Fruit fly (Drosophila melanogaster) whole organism, embryonic: ENCODE results near the gene IntS14.

Experiments used
- CG10321 ChIP-seq: fragments of 200-800 bp; sonication (Bioruptor generic); IDR thresholded peaks from 2 replicates; pipeline ENCODE4 v1.3.6; 2022; ENCODE audit warnings: missing biosample characterization, missing genetic modification characterization
- CG10959 ChIP-seq: fragments of 200-800 bp; sonication (Bioruptor generic); IDR thresholded peaks from 2 replicates; pipeline ENCODE4 v1.3.6; 2022; ENCODE audit warnings: missing biosample characterization, missing genetic modification characterization
- CG14441 ChIP-seq: fragments of 200-800 bp; sonication (Bioruptor generic); IDR thresholded peaks from 2 replicates; pipeline ENCODE4 v1.3.6; 2022; ENCODE audit warnings: missing biosample characterization, missing genetic modification characterization
- CG14860 ChIP-seq: fragments of 200-800 bp; sonication (Bioruptor generic); IDR thresholded peaks from 3 replicates; pipeline ENCODE4 v1.3.6; 2022; ENCODE audit warnings: missing biosample characterization, missing genetic modification characterization; ENCODE audit not compliant: partially characterized antibody
- CG14965 ChIP-seq: fragments of 200-800 bp; sonication (Bioruptor generic); optimal IDR thresholded peaks from 2 replicates; lab custom pipeline; 2016; ENCODE audit warnings: missing biosample characterization, missing genetic modification characterization, borderline replicate concordance
- CG15269 ChIP-seq: fragments of 200-800 bp; sonication (Bioruptor generic); optimal IDR thresholded peaks from 2 replicates; lab custom pipeline; 2018; ENCODE audit warnings: missing biosample characterization, mild to moderate bottlenecking, missing genetic modification characterization, moderate library complexity
- CG15479 ChIP-seq: fragments of 200-800 bp; sonication (Bioruptor generic); optimal IDR thresholded peaks from 3 replicates; lab custom pipeline; 2019; ENCODE audit warnings: missing biosample characterization, mild to moderate bottlenecking, missing genetic modification characterization, moderate library complexity
- CG16813 ChIP-seq: fragments of 200-800 bp; sonication (Bioruptor generic); IDR thresholded peaks from 3 replicates; pipeline ENCODE4 v1.3.6; 2022; ENCODE audit warnings: missing biosample characterization, missing genetic modification characterization; ENCODE audit not compliant: partially characterized antibody
- CG3281 ChIP-seq: fragments of 200-800 bp; sonication (Bioruptor generic); optimal IDR thresholded peaks from 3 replicates; lab custom pipeline; 2017; ENCODE audit warnings: missing biosample characterization, mild to moderate bottlenecking, missing genetic modification characterization
- CG43689 ChIP-seq: fragments of 200-800 bp; sonication (Bioruptor generic); IDR thresholded peaks from 2 replicates; pipeline ENCODE4 v1.3.6; 2022; ENCODE audit warnings: missing biosample characterization, missing genetic modification characterization
- CG4820 ChIP-seq: fragments of 200-800 bp; sonication (Bioruptor generic); optimal IDR thresholded peaks from 3 replicates; lab custom pipeline; 2016; ENCODE audit warnings: missing biosample characterization, missing genetic modification characterization
- CG5245 ChIP-seq: fragments of 200-800 bp; sonication (Bioruptor generic); optimal IDR thresholded peaks from 3 replicates; lab custom pipeline; 2016; ENCODE audit warnings: missing biosample characterization, missing genetic modification characterization
- CG6689 ChIP-seq: fragments of 200-800 bp; sonication (Bioruptor generic); IDR thresholded peaks from 2 replicates; pipeline ENCODE4 v1.3.6; 2022; ENCODE audit warnings: missing biosample characterization, missing genetic modification characterization
- CG8765 ChIP-seq: fragments of 200-800 bp; sonication (Bioruptor generic); IDR thresholded peaks from 2 replicates; pipeline ENCODE4 v1.3.6; 2022; ENCODE audit warnings: missing biosample characterization, missing genetic modification characterization
- Chrac-16 ChIP-seq: fragments of 200-800 bp; sonication (Bioruptor generic); optimal IDR thresholded peaks from 3 replicates; lab custom pipeline; 2016; ENCODE audit warnings: missing biosample characterization, missing genetic modification characterization
- Dek ChIP-seq: fragments of 200-800 bp; sonication (Bioruptor generic); optimal IDR thresholded peaks from 3 replicates; lab custom pipeline; 2019; ENCODE audit warnings: missing biosample characterization, mild to moderate bottlenecking, missing genetic modification characterization, moderate library complexity
- Dfd ChIP-seq, 2 experiments: fragments of >200 bp; optimal IDR thresholded peaks; 2 replicates each; lab custom pipeline; 2017; ENCODE audit warnings: missing biosample characterization in 2 of 2, missing genetic modification characterization in 2 of 2
- Dip3 ChIP-seq: fragments of 200-800 bp; sonication (Bioruptor generic); optimal IDR thresholded peaks from 3 replicates; lab custom pipeline; 2016; ENCODE audit warnings: missing biosample characterization, missing genetic modification characterization
- Elba2 ChIP-seq: fragments of 200-800 bp; sonication (Bioruptor generic); optimal IDR thresholded peaks from 3 replicates; lab custom pipeline; 2016; ENCODE audit warnings: missing biosample characterization, missing genetic modification characterization
- Ets65A ChIP-seq: fragments of 200-800 bp; sonication (Bioruptor generic); peaks from one replicate; lab custom pipeline; 2016; ENCODE audit warnings: missing biosample characterization, missing genetic modification characterization
- HmgD ChIP-seq: fragments of 200-800 bp; sonication (Bioruptor generic); optimal IDR thresholded peaks from 3 replicates; lab custom pipeline; 2016; ENCODE audit warnings: missing biosample characterization, missing genetic modification characterization
- HmgZ ChIP-seq: fragments of 200-800 bp; sonication (Bioruptor generic); optimal IDR thresholded peaks from 2 replicates; lab custom pipeline; 2018; ENCODE audit warnings: missing biosample characterization, mild to moderate bottlenecking, missing genetic modification characterization
- Hr51 ChIP-seq, 2 experiments: fragments of 200-800 bp; sonication (Bioruptor generic); optimal IDR thresholded peaks; 2 replicates in 1 of 2; 3 replicates in 1 of 2; lab custom pipeline; 2016 to 2018; ENCODE audit warnings: missing biosample characterization in 2 of 2, missing genetic modification characterization in 2 of 2, mild to moderate bottlenecking in 1 of 2, moderate library complexity in 1 of 2
- Mad ChIP-seq: fragments of 200-800 bp; sonication (Bioruptor generic); optimal IDR thresholded peaks from 2 replicates; lab custom pipeline; 2016; ENCODE audit warnings: missing biosample characterization, missing genetic modification characterization
- Myb ChIP-seq: fragments of 200-800 bp; sonication (Bioruptor generic); optimal IDR thresholded peaks from 2 replicates; lab custom pipeline; 2016; ENCODE audit warnings: missing biosample characterization, missing genetic modification characterization
- Spps ChIP-seq: fragments of 200-800 bp; sonication (Bioruptor generic); optimal IDR thresholded peaks from 2 replicates; lab custom pipeline; 2018; ENCODE audit warnings: missing biosample characterization, mild to moderate bottlenecking, missing genetic modification characterization
- Stat92E ChIP-seq, 3 experiments: fragments of >200 bp in 2 of 3; fragments of 200-800 bp in 1 of 3; sonication (Bioruptor generic) in 1 of 3; optimal IDR thresholded peaks; 2 replicates each; lab custom pipeline; 2017 to 2019; ENCODE audit warnings: missing biosample characterization in 3 of 3, missing genetic modification characterization in 3 of 3, mild to moderate bottlenecking in 1 of 3, moderate library complexity in 1 of 3
- ab ChIP-seq: fragments of 200-800 bp; sonication (Bioruptor generic); optimal IDR thresholded peaks from 2 replicates; lab custom pipeline; 2016; ENCODE audit warnings: missing biosample characterization, missing genetic modification characterization
- bsh ChIP-seq, 2 experiments: fragments of 200-800 bp; sonication (Bioruptor generic); optimal IDR thresholded peaks; 2 replicates each; lab custom pipeline; 2017 to 2018; ENCODE audit warnings: mild to moderate bottlenecking in 2 of 2, missing biosample characterization in 2 of 2, missing genetic modification characterization in 2 of 2, moderate library complexity in 1 of 2
- caup ChIP-seq: fragments of 200-800 bp; sonication (Bioruptor generic); optimal IDR thresholded peaks from 3 replicates; lab custom pipeline; 2017; ENCODE audit warnings: missing biosample characterization, mild to moderate bottlenecking, missing genetic modification characterization, moderate library complexity; ENCODE audit not compliant: severe bottlenecking
- ci ChIP-seq: fragments of 200-800 bp; sonication (Bioruptor generic); IDR thresholded peaks from 3 replicates; pipeline ENCODE4 v1.3.6; 2022; ENCODE audit warnings: missing biosample characterization, missing genetic modification characterization
- dm ChIP-seq: fragments of 200-800 bp; sonication (Bioruptor generic); optimal IDR thresholded peaks from 3 replicates; lab custom pipeline; 2016; ENCODE audit warnings: missing biosample characterization, missing genetic modification characterization
- dmrt99B ChIP-seq: fragments of 200-800 bp; sonication (Bioruptor generic); optimal IDR thresholded peaks from 2 replicates; lab custom pipeline; 2018; ENCODE audit warnings: missing biosample characterization, mild to moderate bottlenecking, missing genetic modification characterization, moderate library complexity
- eve ChIP-seq, 2 experiments: fragments of >200 bp; optimal IDR thresholded peaks; 2 replicates each; lab custom pipeline; 2017; ENCODE audit warnings: missing biosample characterization in 2 of 2, missing genetic modification characterization in 2 of 2
- fd102C ChIP-seq: fragments of 200-800 bp; sonication (Bioruptor generic); optimal IDR thresholded peaks from 2 replicates; lab custom pipeline; 2018; ENCODE audit warnings: missing biosample characterization, mild to moderate bottlenecking, missing genetic modification characterization, moderate library complexity
- fd96Cb ChIP-seq: fragments of 200-800 bp; sonication (Bioruptor generic); optimal IDR thresholded peaks from 2 replicates; lab custom pipeline; 2018; ENCODE audit warnings: missing biosample characterization, mild to moderate bottlenecking, missing genetic modification characterization, moderate library complexity
- gcm2 ChIP-seq: fragments of 200-800 bp; sonication (Bioruptor generic); optimal IDR thresholded peaks from 2 replicates; lab custom pipeline; 2016; ENCODE audit warnings: missing biosample characterization, missing genetic modification characterization
- grau ChIP-seq: fragments of 200-800 bp; optimal IDR thresholded peaks from 3 replicates; lab custom pipeline; 2019; ENCODE audit warnings: missing biosample characterization, mild to moderate bottlenecking, missing genetic modification characterization, moderate library complexity
- gro ChIP-seq: fragments of 200-800 bp; sonication (Bioruptor generic); optimal IDR thresholded peaks from 2 replicates; lab custom pipeline; 2016; ENCODE audit warnings: missing biosample characterization, missing genetic modification characterization
- klu ChIP-seq: fragments of 200-800 bp; sonication (Bioruptor generic); IDR thresholded peaks from 2 replicates; pipeline ENCODE4 v1.3.6; 2022; ENCODE audit warnings: missing biosample characterization, missing genetic modification characterization
- mld ChIP-seq: fragments of 200-800 bp; sonication (Bioruptor generic); IDR thresholded peaks from 3 replicates; pipeline ENCODE4 v1.3.6; 2022; ENCODE audit warnings: missing biosample characterization, missing genetic modification characterization; ENCODE audit not compliant: partially characterized antibody
- nom ChIP-seq: fragments of 200-800 bp; sonication (Bioruptor generic); optimal IDR thresholded peaks from 2 replicates; lab custom pipeline; 2017; ENCODE audit warnings: missing biosample characterization, missing genetic modification characterization, mild to moderate bottlenecking, moderate library complexity, missing genetic modification reagents
- peb ChIP-seq: fragments of 200-800 bp; sonication (Bioruptor generic); IDR thresholded peaks from 2 replicates; pipeline ENCODE4 v1.3.6; 2022; ENCODE audit warnings: missing biosample characterization, missing genetic modification characterization
- prd ChIP-seq, 3 experiments: fragments of >200 bp in 2 of 3; fragments of 200-800 bp in 1 of 3; sonication (Bioruptor generic) in 1 of 3; optimal IDR thresholded peaks in 2 of 3; IDR thresholded peaks in 1 of 3; 2 replicates in 2 of 3; 3 replicates in 1 of 3; pipeline versions ENCODE4 v1.3.6 to Lab custom; 2017 to 2022; ENCODE audit warnings: missing biosample characterization in 1 of 3, missing genetic modification characterization in 1 of 3
- slbo ChIP-seq: fragments of 200-800 bp; sonication (Bioruptor generic); IDR thresholded peaks from 2 replicates; pipeline ENCODE4 v1.3.6; 2022; ENCODE audit warnings: missing biosample characterization, missing genetic modification characterization
- so ChIP-seq: fragments of 200-800 bp; sonication (Bioruptor generic); IDR thresholded peaks from 3 replicates; pipeline ENCODE4 v1.3.6; 2022; ENCODE audit warnings: missing biosample characterization, missing genetic modification characterization
- stc ChIP-seq: fragments of 200-800 bp; sonication (Bioruptor generic); IDR thresholded peaks from 2 replicates; pipeline ENCODE4 v1.3.6; 2022; ENCODE audit warnings: missing biosample characterization, missing genetic modification characterization
- tgo ChIP-seq: fragments of 200-800 bp; sonication (Bioruptor generic); IDR thresholded peaks from 3 replicates; pipeline ENCODE4 v1.3.6; 2022; ENCODE audit warnings: missing biosample characterization, missing genetic modification characterization
- vfl ChIP-seq: fragments of 200-800 bp; sonication (Bioruptor generic); optimal IDR thresholded peaks from 2 replicates; lab custom pipeline; 2016; ENCODE audit warnings: missing biosample characterization, missing genetic modification characterization

IntS14 gene

dm6 chr2L:1169867-1170415, 5.7 kb downstream of the IntS14 start, which contains the start of the genes CG31922 and Plap (continued):
- TF ChIP-seq CG15479 (no peak), CG5245 (peak; percentile 39), peb (GFP tag; lab: Robert Waterston, UW) (no peak), Elba2 (no peak), CG10959 (GFP tag; lab: Robert Waterston, UW) (no peak), dmrt99B (tag; lab: Kevin White, UChicago) (no peak), stc (GFP tag; lab: Robert Waterston, UW) (0 out of 2 replicates have a peak, but pooled peaks have one; percentile 7), Mad (GFP tag; lab: Kevin White, UChicago) (peak; percentile 70), CG16813 (GFP tag; lab: Robert Waterston, UW) (peak; percentile 94), CG6689 (GFP tag; lab: Robert Waterston, UW) (0 out of 2 replicates have a peak, but pooled peaks have one; percentile 37), so (no peak; the same call in 2 of the 3 replicates), Dip3 (GFP tag; lab: Kevin White, UChicago) (peak; percentile 78), prd (optimal IDR thresholded peaks at IDR 0.05; lab: Kevin White, UChicago) (no peak), prd (GFP tag; IDR thresholded peaks at IDR 0.05; lab: Robert Waterston, UW) (peak; percentile 74; the same call in 2 of the 3 replicates), slbo (GFP tag; lab: Robert Waterston, UW) (peak; percentile 80), Spps (tag; lab: Kevin White, UChicago) (peak; percentile 26), CG14860 (peak; percentile 92), Chrac-16 (peak; percentile 64), ci (GFP tag; lab: Robert Waterston, UW) (no peak), CG14965 (GFP tag; lab: Kevin White, UChicago) (no peak), mld (peak; percentile 82; the same call in 2 of the 3 replicates), fd102C (no peak), CG3281 (peak; percentile 63), CG14441 (GFP tag; lab: Robert Waterston, UW) (peak; percentile 50; the same call in 1 of the 2 replicates), CG8765 (no peak), CG4820 (GFP tag; lab: Kevin White, UChicago) (peak; percentile 56), Dfd (GFP tag; optimal IDR thresholded peaks at IDR 0.05; lab: Kevin White, UChicago) (no peak), HmgZ (peak; percentile 73), CG15269 (tag; lab: Kevin White, UChicago) (no peak), eve (GFP tag; optimal IDR thresholded peaks at IDR 0.05; lab: Kevin White, UChicago) (no peak), Hr51 (GFP tag; optimal IDR thresholded peaks at IDR 0.05; lab: Kevin White, UChicago) (peak in 1 of 2 experiments; percentile 65), caup (peak; percentile 14), CG43689 (GFP tag; lab: Robert Waterston, UW) (no peak), bsh (GFP tag; optimal IDR thresholded peaks at IDR 0.05; lab: Kevin White, UChicago) (peak in 1 of 2 experiments; percentile 48), vfl (peak; percentile 79), tgo (GFP tag; lab: Robert Waterston, UW) (peak; percentile 61; the same call in 1 of the 3 replicates), ab (GFP tag; lab: Kevin White, UChicago) (peak; percentile 37), grau (tag; lab: Kevin White, UChicago) (peak; percentile 76), nom (GFP tag; lab: Kevin White, UChicago) (no peak), dm (GFP tag; lab: Kevin White, UChicago) (peak; percentile 38), CG10321 (no peak), HmgD (GFP tag; lab: Kevin White, UChicago) (no peak), fd96Cb (tag; lab: Kevin White, UChicago) (peak; percentile 32), gro (peak; percentile 31), klu (GFP tag; lab: Robert Waterston, UW) (peak; percentile 52), Myb (GFP tag; lab: Kevin White, UChicago) (peak; percentile 85), Dek (tag; lab: Kevin White, UChicago) (peak; percentile 67), Ets65A (peak; percentile 95), gcm2 (GFP tag; lab: Kevin White, UChicago) (no peak), Stat92E (GFP tag; optimal IDR thresholded peaks at IDR 0.05; lab: Kevin White, UChicago) (no peak)
